Fruit fly (Drosophila melanogaster): ENCODE measurements around the gene squ.

Gene squ

DNA sequence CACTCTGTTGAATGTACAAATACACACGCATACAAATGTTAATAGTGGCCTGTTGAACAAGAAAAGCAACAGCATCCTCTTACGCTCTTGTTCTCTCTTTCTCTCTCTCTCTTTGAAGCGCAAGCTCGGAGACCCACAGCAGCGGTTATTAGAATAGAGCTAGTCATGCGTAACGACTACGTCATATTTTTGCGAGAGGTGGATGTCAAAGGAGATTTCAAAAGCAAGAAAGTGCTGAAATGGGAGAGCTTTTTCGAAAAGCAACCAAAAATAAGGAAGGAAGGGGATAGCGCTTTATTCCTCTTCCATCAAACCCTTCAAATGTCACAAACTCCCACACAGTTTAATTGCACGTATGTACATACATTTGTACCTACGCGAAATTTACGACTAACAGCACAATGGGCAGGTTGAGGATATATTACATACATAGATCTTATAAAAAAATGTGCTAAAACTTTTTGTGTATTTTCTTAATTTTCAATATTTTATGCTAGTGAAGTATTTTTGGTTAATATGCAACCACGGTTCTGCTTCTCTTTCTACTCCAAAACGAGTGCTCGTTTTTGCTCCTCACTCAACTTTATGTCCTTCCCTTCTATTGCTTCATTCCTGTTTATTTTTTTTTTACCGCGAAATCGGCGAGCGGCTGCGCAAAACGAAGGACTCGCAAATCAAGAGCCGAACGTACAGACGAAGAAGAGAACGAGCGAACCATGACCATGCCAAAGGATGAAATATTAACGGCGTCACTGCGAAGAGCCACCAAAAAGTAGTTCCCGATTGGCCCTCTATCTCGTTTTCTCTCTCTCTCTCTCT is 10.2 kb downstream of the squ start:
- TF ChIP-seq CG32264 (GFP tag; optimal IDR thresholded peaks at IDR 0.05) (peak; percentile 19), dl (GFP tag; optimal IDR thresholded peaks at IDR 0.05; ENCODE audit: insufficient read depth in 1 of 2, partially characterized antibody in 2 of 2) (peak; percentile 25 to 65), Sp1 (GFP tag; optimal IDR thresholded peaks at IDR 0.05) (peak; percentile 4), Rel (GFP tag; optimal IDR thresholded peaks at IDR 0.05) (peak; percentile 51), Rel (tag; optimal IDR thresholded peaks at IDR 0.05) (no peak), Jra (GFP tag; optimal IDR thresholded peaks at IDR 0.05) (peak; percentile 30), h (GFP tag; optimal IDR thresholded peaks at IDR 0.05) (peak; percentile 73), fru (GFP tag; optimal IDR thresholded peaks at IDR 0.05) (peak; percentile 59), foxo (GFP tag; optimal IDR thresholded peaks at IDR 0.05) (peak in 1 of 2 experiments; percentile 28), HLH106 (tag; optimal IDR thresholded peaks at IDR 0.05) (no peak), GATAd (GFP tag; optimal IDR thresholded peaks at IDR 0.05) (no peak), Hr83 (GFP tag; optimal IDR thresholded peaks at IDR 0.05; ENCODE audit: poor library complexity, severe bottlenecking) (no peak), OdsH (GFP tag; optimal IDR thresholded peaks at IDR 0.05) (peak; percentile 44), tai (GFP tag; optimal IDR thresholded peaks at IDR 0.05) (no peak), br (GFP tag; optimal IDR thresholded peaks at IDR 0.05) (peak; percentile 19), rgr (GFP tag; optimal IDR thresholded peaks at IDR 0.05) (peak; percentile 48), dsf (GFP tag; optimal IDR thresholded peaks at IDR 0.05; ENCODE audit: borderline replicate concordance) (no peak), Hnf4 (GFP tag; optimal IDR thresholded peaks at IDR 0.05) (peak; percentile 30), psq (GFP tag; optimal IDR thresholded peaks at IDR 0.05) (peak; percentile 96), ey (GFP tag; optimal IDR thresholded peaks at IDR 0.05) (peak; percentile 67), woc (GFP tag; optimal IDR thresholded peaks at IDR 0.05) (peak; percentile 74), Dif (GFP tag; optimal IDR thresholded peaks at IDR 0.05; ENCODE audit: partially characterized antibody) (peak; percentile 41)

DNA sequence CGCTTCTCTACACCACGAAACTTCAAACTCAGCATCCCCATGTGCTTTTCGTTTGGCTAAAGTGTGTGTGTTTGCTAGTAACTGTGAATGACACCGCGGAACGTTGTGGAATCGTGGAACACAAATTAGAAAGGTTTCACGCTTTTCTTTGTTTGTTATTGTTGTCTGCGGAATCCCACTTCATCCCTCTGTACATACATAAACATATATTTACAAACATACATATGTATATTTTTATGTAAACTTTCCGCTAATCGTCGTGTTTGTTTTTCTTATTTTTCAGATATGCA is 10.7 kb downstream of the squ start:
- TF ChIP-seq br (GFP tag; optimal IDR thresholded peaks at IDR 0.05): no peak
- no peak for TF ChIP-seq CG32264 (GFP tag; optimal IDR thresholded peaks at IDR 0.05)
- TF ChIP-seq Sp1 (GFP tag; optimal IDR thresholded peaks at IDR 0.05): no peak
- no peak for TF ChIP-seq sage (GFP tag; optimal IDR thresholded peaks at IDR 0.05)
- no peak for TF ChIP-seq Hr78 (GFP tag; optimal IDR thresholded peaks at IDR 0.05)
- no peak for TF ChIP-seq usp (GFP tag; optimal IDR thresholded peaks at IDR 0.05)
- TF ChIP-seq dl (GFP tag; optimal IDR thresholded peaks at IDR 0.05; ENCODE audit: insufficient read depth in 1 of 2, partially characterized antibody in 2 of 2): no peak
- no peak for TF ChIP-seq jim (GFP tag; optimal IDR thresholded peaks at IDR 0.05)
- no peak for TF ChIP-seq Dfd (GFP tag; optimal IDR thresholded peaks at IDR 0.05)
- no peak for TF ChIP-seq OdsH (GFP tag; optimal IDR thresholded peaks at IDR 0.05)
- TF ChIP-seq sv (GFP tag; optimal IDR thresholded peaks at IDR 0.05): no peak
- no peak for TF ChIP-seq Myc (optimal IDR thresholded peaks at IDR 0.05)
- no peak for TF ChIP-seq N (GFP tag; optimal IDR thresholded peaks at IDR 0.05)
- no peak for TF ChIP-seq tai (GFP tag; optimal IDR thresholded peaks at IDR 0.05)
- TF ChIP-seq psq (GFP tag; optimal IDR thresholded peaks at IDR 0.05): no peak
- TF ChIP-seq Dif (GFP tag; optimal IDR thresholded peaks at IDR 0.05; ENCODE audit: partially characterized antibody): no peak

DNA sequence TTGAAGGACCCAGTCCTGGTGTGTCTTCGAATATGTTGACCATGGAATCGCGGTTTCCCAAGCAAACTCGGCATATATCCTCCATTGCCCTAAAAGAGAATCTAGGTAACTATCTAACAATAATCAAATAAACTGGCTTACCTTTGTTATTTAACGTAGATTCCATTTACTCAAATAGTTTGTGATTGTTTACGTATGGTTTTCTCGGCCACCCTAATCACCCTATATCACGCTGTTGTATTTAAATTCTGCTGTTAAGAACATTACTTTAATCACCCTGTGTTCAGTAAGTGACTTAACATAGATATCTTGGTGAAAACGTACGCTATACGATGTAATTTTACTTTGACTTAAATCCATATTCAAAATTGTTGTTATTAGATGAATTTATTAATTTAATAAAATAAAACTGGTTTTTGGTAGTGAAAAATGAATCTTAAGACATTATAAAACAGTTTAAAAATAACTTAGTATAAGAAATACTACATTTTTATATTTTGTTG is 23.2 kb downstream of the squ start:
- peak; percentile 21 for TF ChIP-seq Hnf4 (GFP tag; optimal IDR thresholded peaks at IDR 0.05)
- no peak for TF ChIP-seq GATAd (GFP tag; optimal IDR thresholded peaks at IDR 0.05)

DNA sequence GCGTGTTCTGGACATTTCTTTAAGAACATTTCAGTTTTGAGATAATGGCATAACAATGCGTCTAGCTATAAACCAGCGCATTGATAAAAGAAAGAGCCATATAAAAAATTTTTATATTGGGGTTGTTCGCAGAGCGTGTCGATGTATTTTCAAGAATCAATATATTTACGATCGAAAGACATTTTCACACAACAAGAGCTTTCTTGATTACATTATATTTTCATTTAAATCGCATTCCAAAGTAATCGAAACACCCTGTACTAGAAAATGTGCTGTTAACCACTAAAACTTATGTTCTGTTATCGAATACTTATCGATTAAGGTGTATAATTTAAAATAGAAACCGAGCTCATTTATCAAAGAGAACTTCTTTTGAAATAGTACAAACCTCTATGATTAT is 23.9 kb downstream of the squ start:
- no peak for TF ChIP-seq CG32264 (GFP tag; optimal IDR thresholded peaks at IDR 0.05)
- TF ChIP-seq rgr (GFP tag; optimal IDR thresholded peaks at IDR 0.05): peak; percentile 48
- TF ChIP-seq Hnf4 (GFP tag; optimal IDR thresholded peaks at IDR 0.05): peak; percentile 20
- TF ChIP-seq dl (GFP tag; optimal IDR thresholded peaks at IDR 0.05; ENCODE audit: insufficient read depth in 1 of 2, partially characterized antibody in 2 of 2): no peak
- TF ChIP-seq tai (GFP tag; optimal IDR thresholded peaks at IDR 0.05): no peak
- TF ChIP-seq ey (GFP tag; optimal IDR thresholded peaks at IDR 0.05): peak; percentile 21
- no peak for TF ChIP-seq Jra (GFP tag; optimal IDR thresholded peaks at IDR 0.05)
- peak; percentile 1 for TF ChIP-seq OdsH (GFP tag; optimal IDR thresholded peaks at IDR 0.05)
- TF ChIP-seq h (GFP tag; optimal IDR thresholded peaks at IDR 0.05): peak; percentile 22
- no peak for TF ChIP-seq HLH106 (tag; optimal IDR thresholded peaks at IDR 0.05)
- peak; percentile 6 for TF ChIP-seq br (GFP tag; optimal IDR thresholded peaks at IDR 0.05)
- no peak for TF ChIP-seq foxo (GFP tag; optimal IDR thresholded peaks at IDR 0.05)
- no peak for TF ChIP-seq psq (GFP tag; optimal IDR thresholded peaks at IDR 0.05)
- TF ChIP-seq sv (GFP tag; optimal IDR thresholded peaks at IDR 0.05): peak; percentile 26
- TF ChIP-seq fru (GFP tag; optimal IDR thresholded peaks at IDR 0.05): peak; percentile 8

Measured in whole organism, wandering third instar larva.